Worm (Caenorhabditis elegans) whole organism, young adult: Measurements from ENCODE around the gene daf-22.

Experiments used
- B0035.1 ChIP-seq: sonication (generic microtip); optimal IDR thresholded peaks from 2 replicates; lab custom pipeline; 2016; ENCODE audit warnings: missing genetic modification characterization, mild to moderate bottlenecking, missing compliant biosample characterization, missing genotype, missing genetic modification reagents
- C17E4.6 ChIP-seq: fragments of 200-800 bp; sonication (Bioruptor generic); IDR thresholded peaks from 2 replicates; pipeline ENCODE4 v1.3.6; 2022; ENCODE audit warnings: missing genetic modification reagents, missing genetic modification characterization, missing compliant biosample characterization
- F10E7.11 ChIP-seq: sonication (generic microtip); optimal IDR thresholded peaks from 2 replicates; lab custom pipeline; 2017; ENCODE audit warnings: mild to moderate bottlenecking, missing genetic modification characterization, moderate library complexity, missing compliant biosample characterization
- F23B12.7 ChIP-seq: sonication (generic microtip); optimal IDR thresholded peaks from 2 replicates; lab custom pipeline; 2017; ENCODE audit warnings: missing genetic modification characterization, mild to moderate bottlenecking, missing compliant biosample characterization, antibody characterized with exemption, moderate library complexity; ENCODE audit not compliant: insufficient read depth
- F55B11.4 ChIP-seq: sonication (generic microtip); optimal IDR thresholded peaks from 2 replicates; lab custom pipeline; 2016; ENCODE audit warnings: missing compliant biosample characterization, missing genetic modification characterization, borderline replicate concordance; ENCODE audit not compliant: insufficient read depth
- T07F8.4 ChIP-seq: sonication (generic microtip); optimal IDR thresholded peaks from 2 replicates; lab custom pipeline; 2016; ENCODE audit warnings: mild to moderate bottlenecking, missing genetic modification characterization, moderate library complexity, missing compliant biosample characterization
- T26A5.8 ChIP-seq: sonication (generic microtip); optimal IDR thresholded peaks from 2 replicates; lab custom pipeline; 2016; ENCODE audit warnings: missing genetic modification characterization, missing compliant biosample characterization
- Y53G8AR.9 ChIP-seq: fragments of 200-800 bp; sonication (Bioruptor generic); conservative IDR thresholded peaks from 2 replicates; pipeline ENCODE4 v1.3.6; 2022; ENCODE audit warnings: missing genetic modification reagents, missing genetic modification characterization, missing compliant biosample characterization
- Y56A3A.18 ChIP-seq: fragments of 200-800 bp; sonication (Bioruptor generic); IDR thresholded peaks from 2 replicates; pipeline ENCODE4 v1.3.6; 2022; ENCODE audit warnings: missing genetic modification reagents, missing genetic modification characterization, missing compliant biosample characterization
- Y79H2A.3 ChIP-seq: fragments of 200-800 bp; sonication (Bioruptor generic); conservative IDR thresholded peaks from 2 replicates; pipeline ENCODE4 v1.3.6; 2022; ENCODE audit warnings: missing genetic modification reagents, missing genetic modification characterization, missing compliant biosample characterization
- ZK185.1 ChIP-seq: sonication (generic microtip); optimal IDR thresholded peaks from 2 replicates; lab custom pipeline; 2016; ENCODE audit warnings: mild to moderate bottlenecking, missing genetic modification characterization, missing compliant biosample characterization; ENCODE audit not compliant: poor library complexity, severe bottlenecking
- akir-1 ChIP-seq: fragments of 200-800 bp; sonication (Bioruptor generic); optimal IDR thresholded peaks from 2 replicates; lab custom pipeline; 2018; ENCODE audit warnings: mild to moderate bottlenecking, missing genetic modification characterization, moderate library complexity, missing compliant biosample characterization
- aptf-3 ChIP-seq: fragments of 200-800 bp; sonication (Bioruptor generic); IDR thresholded peaks from 2 replicates; pipeline ENCODE4 v1.3.6; 2022; ENCODE audit warnings: missing genetic modification characterization, missing compliant biosample characterization
- athp-1 ChIP-seq: sonication (generic microtip); optimal IDR thresholded peaks from 2 replicates; lab custom pipeline; 2017; ENCODE audit warnings: mild to moderate bottlenecking, missing genetic modification characterization, missing compliant biosample characterization
- ccch-3 ChIP-seq: fragments of 200-800 bp; sonication (Bioruptor generic); optimal IDR thresholded peaks from 2 replicates; lab custom pipeline; 2018; ENCODE audit warnings: mild to moderate bottlenecking, missing genetic modification characterization, missing compliant biosample characterization
- cebp-1 ChIP-seq, 2 experiments: fragments of 200-800 bp in 1 of 2; sonication (Bioruptor generic) in 1 of 2; sonication (generic microtip) in 1 of 2; IDR thresholded peaks in 1 of 2; optimal IDR thresholded peaks in 1 of 2; 2 replicates each; pipeline versions ENCODE4 v1.3.6 to Lab custom; 2017 to 2022; ENCODE audit warnings: missing compliant biosample characterization in 2 of 2, missing genetic modification characterization in 2 of 2, mild to moderate bottlenecking in 1 of 2, missing genetic modification reagents in 1 of 2, moderate library complexity in 1 of 2
- ceh-27 ChIP-seq: fragments of 200-800 bp; sonication (Bioruptor generic); optimal IDR thresholded peaks from 2 replicates; lab custom pipeline; 2018; ENCODE audit warnings: mild to moderate bottlenecking, missing genetic modification characterization, moderate library complexity, missing compliant biosample characterization
- ceh-40 ChIP-seq: fragments of 200-800 bp; sonication (Bioruptor generic); IDR thresholded peaks from 2 replicates; pipeline ENCODE4 v1.3.6; 2022; ENCODE audit warnings: missing genetic modification characterization, missing compliant biosample characterization
- ceh-58 ChIP-seq: fragments of 200-800 bp; sonication (Bioruptor generic); IDR thresholded peaks from 2 replicates; pipeline ENCODE4 v1.3.6; 2022; ENCODE audit warnings: missing genetic modification characterization, missing compliant biosample characterization
- dpff-1 ChIP-seq: sonication (generic microtip); optimal IDR thresholded peaks from 2 replicates; lab custom pipeline; 2017; ENCODE audit warnings: mild to moderate bottlenecking, missing genetic modification characterization, missing compliant biosample characterization
- dpl-1 ChIP-seq: fragments of 150-350 bp; optimal IDR thresholded peaks from 2 replicates; lab custom pipeline; 2014; ENCODE audit warnings: missing biosample characterization, missing genetic modification reagents, missing genetic modification characterization
- egl-18 ChIP-seq: fragments of 200-800 bp; sonication (Bioruptor generic); IDR thresholded peaks from 2 replicates; pipeline ENCODE4 v1.3.6; 2022; ENCODE audit warnings: missing genetic modification reagents, missing genetic modification characterization, missing compliant biosample characterization
- egl-44 ChIP-seq: fragments of 200-800 bp; sonication (Bioruptor generic); IDR thresholded peaks from 2 replicates; pipeline ENCODE4 v1.3.6; 2022; ENCODE audit warnings: missing genetic modification reagents, missing genetic modification characterization, missing compliant biosample characterization
- ekl-4 ChIP-seq: fragments of 200-800 bp; sonication (Bioruptor generic); IDR thresholded peaks from 2 replicates; pipeline ENCODE4 v1.3.6; 2022; ENCODE audit warnings: missing genetic modification reagents, missing genetic modification characterization, missing compliant biosample characterization
- hsf-1 ChIP-seq: fragments of 200-800 bp; sonication (Bioruptor generic); IDR thresholded peaks from 2 replicates; pipeline ENCODE4 v1.3.6; 2022; ENCODE audit warnings: missing genetic modification reagents, missing genetic modification characterization, missing compliant biosample characterization
- let-607 ChIP-seq, 2 experiments: fragments of 200-800 bp in 1 of 2; sonication (Bioruptor generic) in 1 of 2; sonication (generic microtip) in 1 of 2; optimal IDR thresholded peaks; 2 replicates each; lab custom pipeline; 2016 to 2018; ENCODE audit warnings: mild to moderate bottlenecking in 2 of 2, missing compliant biosample characterization in 2 of 2, missing genetic modification characterization in 2 of 2, moderate library complexity in 2 of 2, missing genotype in 1 of 2
- lin-35 ChIP-seq, 3 experiments: fragments of 150-350 bp in 2 of 3; sonication (generic microtip) in 1 of 3; optimal IDR thresholded peaks; 2 replicates each; lab custom pipeline; 2014 to 2018; ENCODE audit warnings: missing biosample characterization in 3 of 3, missing genetic modification characterization in 3 of 3, missing genetic modification reagents in 3 of 3
- lsl-1 ChIP-seq: fragments of 200-800 bp; sonication (Bioruptor generic); optimal IDR thresholded peaks from 2 replicates; lab custom pipeline; 2018; ENCODE audit warnings: mild to moderate bottlenecking, missing genetic modification characterization, moderate library complexity, missing compliant biosample characterization
- mcd-1 ChIP-seq: fragments of 200-800 bp; sonication (Bioruptor generic); IDR thresholded peaks from 2 replicates; pipeline ENCODE4 v1.3.6; 2022; ENCODE audit warnings: missing genetic modification reagents, missing genetic modification characterization, missing compliant biosample characterization
- nfya-1 ChIP-seq: sonication (generic microtip); optimal IDR thresholded peaks from 2 replicates; lab custom pipeline; 2017; ENCODE audit warnings: antibody characterized with exemption, missing compliant biosample characterization, missing genetic modification characterization, borderline replicate concordance; ENCODE audit not compliant: insufficient read depth
- pbrm-1 ChIP-seq: fragments of 200-800 bp; sonication (Bioruptor generic); IDR thresholded peaks from 2 replicates; pipeline ENCODE4 v1.3.6; 2022; ENCODE audit warnings: missing genetic modification reagents, missing genetic modification characterization, missing compliant biosample characterization
- rec-8 ChIP-seq, 2 experiments: sonication (generic microtip); optimal IDR thresholded peaks; 2 replicates each; lab custom pipeline; 2016; ENCODE audit warnings: mild to moderate bottlenecking in 2 of 2, missing genetic modification characterization in 2 of 2, missing genetic modification reagents in 2 of 2, missing genotype in 2 of 2, missing biosample characterization in 1 of 2, missing compliant biosample characterization in 1 of 2, moderate library complexity in 1 of 2
- repo-1 ChIP-seq: sonication (generic microtip); optimal IDR thresholded peaks from 2 replicates; lab custom pipeline; 2017; ENCODE audit warnings: mild to moderate bottlenecking, missing genetic modification characterization, missing compliant biosample characterization
- rpc-1 ChIP-seq, 2 experiments: fragments of 150-350 bp in 1 of 2; sonication (generic microtip) in 1 of 2; optimal IDR thresholded peaks; 2 replicates each; lab custom pipeline; 2014 to 2018; ENCODE audit warnings: missing biosample characterization in 1 of 2, missing genetic modification characterization in 1 of 2, missing genetic modification reagents in 1 of 2, missing genotype in 1 of 2
- tlf-1 ChIP-seq: fragments of 200-800 bp; sonication (Bioruptor generic); optimal IDR thresholded peaks from 2 replicates; lab custom pipeline; 2018; ENCODE audit warnings: mild to moderate bottlenecking, missing genetic modification characterization, missing compliant biosample characterization
- zfh-2 ChIP-seq: fragments of 200-800 bp; sonication (Bioruptor generic); conservative IDR thresholded peaks from 2 replicates; pipeline ENCODE4 v1.3.6; 2022; ENCODE audit warnings: missing genetic modification reagents, missing genetic modification characterization, missing compliant biosample characterization
- ztf-18 ChIP-seq: sonication (generic microtip); optimal IDR thresholded peaks from 2 replicates; lab custom pipeline; 2016; ENCODE audit warnings: missing genotype, mild to moderate bottlenecking, missing genetic modification characterization, missing compliant biosample characterization
- ztf-26 ChIP-seq: sonication (generic microtip); optimal IDR thresholded peaks from 2 replicates; lab custom pipeline; 2017; ENCODE audit warnings: missing genetic modification characterization, missing compliant biosample characterization

Gene daf-22

DNA sequence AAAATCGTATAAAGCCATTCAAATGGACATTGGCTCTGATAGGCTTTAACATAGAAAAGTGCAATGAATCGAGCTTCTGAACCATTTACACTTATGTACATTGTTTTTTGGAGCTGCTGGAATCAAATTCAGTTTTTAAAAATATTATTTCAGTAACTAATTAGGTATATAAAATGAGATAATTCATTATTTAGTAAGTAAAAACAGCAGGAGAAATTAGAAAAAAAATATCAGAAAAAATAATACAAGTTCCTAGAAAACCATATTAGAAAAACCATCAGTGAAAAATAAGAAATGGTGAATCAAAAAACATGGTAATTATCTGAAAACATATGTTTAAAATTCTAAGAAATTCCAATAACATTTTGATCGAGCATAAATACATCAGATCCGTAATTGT lies 27.8 kb downstream of the daf-22 start, which contains the start of gene F57G9.7:
Gene F57G9.7 (minus strand): TSS at position 101 of the 400 bp plus-strand sequence.
- TF ChIP-seq dpff-1 (tag; lab: Kevin White, UChicago) (no peak), tlf-1 (GFP tag; lab: Kevin White, UChicago) (no peak), F23B12.7 (tag; lab: Kevin White, UChicago) (no peak), egl-44 (GFP tag; lab: Robert Waterston, UW) (no peak), pbrm-1 (GFP tag; lab: Robert Waterston, UW) (no peak), T07F8.4 (no peak), B0035.1 (no peak), dpl-1 (GFP tag; lab: Kevin White, UChicago) (no peak), ceh-40 (GFP tag; lab: Robert Waterston, UW) (no peak), aptf-3 (GFP tag; lab: Robert Waterston, UW) (no peak), repo-1 (tag; lab: Kevin White, UChicago) (no peak), rec-8 (tag; optimal IDR thresholded peaks at IDR 0.05; lab: Kevin White, UChicago) (no peak), Y53G8AR.9 (no peak), cebp-1 (GFP tag; IDR thresholded peaks at IDR 0.05; lab: Robert Waterston, UW) (no peak), cebp-1 (tag; optimal IDR thresholded peaks at IDR 0.05; lab: Kevin White, UChicago) (no peak), lin-35 (GFP tag; optimal IDR thresholded peaks at IDR 0.05; lab: Kevin White, UChicago) (no peak), ceh-58 (GFP tag; lab: Robert Waterston, UW) (no peak), ztf-18 (tag; lab: Kevin White, UChicago) (no peak), hsf-1 (no peak), akir-1 (GFP tag; lab: Kevin White, UChicago) (no peak), zfh-2 (no peak)

ce11 chrII:12394138-12394537 lies 31.4 kb downstream of the daf-22 start:
- no peak for TF ChIP-seq ccch-3 (GFP tag; lab: Kevin White, UChicago)
- no peak for TF ChIP-seq F55B11.4 (tag; lab: Kevin White, UChicago)
- no peak for TF ChIP-seq athp-1 (tag; lab: Kevin White, UChicago)
- TF ChIP-seq ztf-26 (tag; lab: Kevin White, UChicago), result no peak
- TF ChIP-seq lsl-1 (GFP tag; lab: Kevin White, UChicago), result no peak
- TF ChIP-seq cebp-1 (GFP tag; IDR thresholded peaks at IDR 0.05; lab: Robert Waterston, UW), result no peak
- TF ChIP-seq cebp-1 (tag; optimal IDR thresholded peaks at IDR 0.05; lab: Kevin White, UChicago), result no peak
- TF ChIP-seq let-607 (tag; optimal IDR thresholded peaks at IDR 0.05; lab: Kevin White, UChicago), result no peak
- TF ChIP-seq, all 124 proteins: peak for 0

ce11 chrII:12393690-12394089 lies 31.8 kb downstream of the daf-22 start, which contains the start of gene Y57A10B.7:
Y57A10B.7 (minus strand) TSS chrII:12393790.
- no peak for TF ChIP-seq F10E7.11 (tag; lab: Kevin White, UChicago)
- no peak for TF ChIP-seq T26A5.8 (tag; lab: Kevin White, UChicago)
- TF ChIP-seq akir-1 (GFP tag; lab: Kevin White, UChicago), result no peak
- TF ChIP-seq C17E4.6 (GFP tag; lab: Robert Waterston, UW), result no peak
- no peak for TF ChIP-seq ekl-4 (GFP tag; lab: Robert Waterston, UW)
- no peak for TF ChIP-seq Y79H2A.3 (GFP tag; lab: Robert Waterston, UW)
- TF ChIP-seq rec-8 (tag; optimal IDR thresholded peaks at IDR 0.05; lab: Kevin White, UChicago), result no peak
- TF ChIP-seq rpc-1 (optimal IDR thresholded peaks at IDR 0.05; lab: Kevin White, UChicago), result no peak
- TF ChIP-seq rpc-1 (tag; optimal IDR thresholded peaks at IDR 0.05; lab: Kevin White, UChicago), result no peak
- no peak for TF ChIP-seq nfya-1 (tag; lab: Kevin White, UChicago)
- TF ChIP-seq mcd-1, result no peak
- TF ChIP-seq Y56A3A.18, result no peak
- no peak for TF ChIP-seq ZK185.1 (tag; lab: Kevin White, UChicago)
- no peak for TF ChIP-seq ccch-3 (GFP tag; lab: Kevin White, UChicago)
- TF ChIP-seq ceh-27 (GFP tag; lab: Kevin White, UChicago), result no peak
- no peak for TF ChIP-seq egl-18 (GFP tag; lab: Robert Waterston, UW)
- TF ChIP-seq, all 124 proteins: peak for 0
